Worm (Caenorhabditis elegans) whole organism, L3 larva: ENCODE results near the gene txt-13.

Experiments used
- ceh-28 ChIP-seq: fragments of 150-350 bp; optimal IDR thresholded peaks from 2 replicates; lab custom pipeline; 2014; ENCODE audit warnings: missing biosample characterization, missing genetic modification reagents, missing genetic modification characterization
- lin-15B ChIP-seq: fragments of 150-350 bp; optimal IDR thresholded peaks from 2 replicates; lab custom pipeline; 2014; ENCODE audit warnings: missing biosample characterization, missing genetic modification characterization
- nhr-11 ChIP-seq: fragments of 150-350 bp; optimal IDR thresholded peaks from 2 replicates; lab custom pipeline; 2014; ENCODE audit warnings: missing biosample characterization, missing genetic modification characterization
- nhr-28 ChIP-seq: fragments of 150-350 bp; optimal IDR thresholded peaks from 2 replicates; lab custom pipeline; 2014; ENCODE audit warnings: missing biosample characterization, missing genetic modification characterization
- nhr-76 ChIP-seq: fragments of 150-350 bp; sonication (generic microtip); optimal IDR thresholded peaks from 5 replicates; lab custom pipeline; 2014; ENCODE audit warnings: missing biosample characterization, missing genetic modification characterization
- unc-39 ChIP-seq: sonication (generic microtip); optimal IDR thresholded peaks from 4 replicates; lab custom pipeline; 2017; ENCODE audit warnings: missing biosample characterization, missing genetic modification characterization

DNA sequence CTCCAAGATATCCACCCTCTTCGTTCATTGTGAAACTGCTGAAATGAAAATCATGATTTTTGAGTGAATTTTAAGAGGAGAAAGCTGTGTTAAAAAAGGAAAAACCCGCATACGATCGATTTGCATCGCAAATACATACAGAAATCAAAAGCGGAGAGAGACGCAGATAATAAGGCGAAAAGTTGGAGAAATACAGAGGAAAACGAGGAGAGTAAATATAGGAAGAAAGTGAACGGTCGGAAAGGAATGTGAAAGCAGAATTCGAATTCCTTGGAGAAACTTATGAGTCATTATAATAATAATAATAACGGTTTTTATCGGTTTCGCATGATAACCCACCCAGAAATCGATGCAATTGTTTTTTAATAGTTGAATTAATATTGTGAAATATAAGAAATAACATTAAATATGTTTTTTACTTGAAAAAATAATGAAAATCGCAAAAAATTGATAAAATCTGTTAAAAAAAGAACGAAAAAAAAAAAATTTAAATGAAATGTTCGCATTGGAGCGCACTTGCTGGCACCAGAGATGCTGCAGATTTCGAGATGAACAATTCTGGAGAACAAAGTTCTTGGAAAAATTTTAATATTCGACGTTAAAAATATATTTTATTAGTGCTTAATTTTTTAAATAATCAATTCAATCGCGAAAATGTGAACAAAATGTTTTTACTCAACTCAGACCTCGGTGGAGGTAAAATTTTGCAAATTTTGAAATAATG lies 37.0 kb downstream of the txt-13 start, which contains the start of gene ccm-3:
- TF ChIP-seq nhr-28 (no peak), ceh-28 (tag; lab: Kevin White, UChicago) (no peak), unc-39 (tag; lab: Kevin White, UChicago) (no peak), nhr-76 (no peak), lin-15B (peak; percentile 72), nhr-11 (no peak)
